Worm (Caenorhabditis elegans): ENCODE data around the gene F58H7.1.
"Not testable (repeated sequence)": the region's sequence is repeated elsewhere in the genome, so short reads cannot be mapped to it uniquely, and the experiment has no call there.

The F58H7.1 gene

DNA sequence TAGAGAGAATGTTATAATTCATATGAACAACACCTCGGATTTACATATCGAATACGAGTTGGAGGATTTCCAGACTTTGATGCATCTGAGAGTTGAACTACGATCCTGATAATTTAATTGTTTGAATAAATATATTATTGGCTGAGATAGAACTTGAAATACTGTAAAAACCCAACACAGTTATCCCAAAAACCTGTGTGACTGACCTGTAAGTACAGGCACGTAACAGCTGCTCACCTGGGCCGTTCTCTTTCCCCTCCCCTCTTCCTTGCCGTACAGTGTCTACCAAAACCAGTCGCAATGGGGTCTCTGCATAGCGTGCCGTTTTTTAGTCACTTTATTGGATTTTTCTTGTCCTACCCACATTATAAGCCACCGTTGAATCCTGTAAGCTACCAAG, 30.7 kb downstream of the F58H7.1 start, which contains the start of gene fbxc-12:
TSS of gene fbxc-12 (plus strand) at position 301 of the 400 bp plus-strand sequence.
- TF ChIP-seq ceh-18 (tag; optimal IDR thresholded peaks at IDR 0.05); ttx-3 (tag; optimal IDR thresholded peaks at IDR 0.05); hlh-30 (tag; optimal IDR thresholded peaks at IDR 0.05; ENCODE audit: insufficient read depth): not testable (repeated sequence)

DNA sequence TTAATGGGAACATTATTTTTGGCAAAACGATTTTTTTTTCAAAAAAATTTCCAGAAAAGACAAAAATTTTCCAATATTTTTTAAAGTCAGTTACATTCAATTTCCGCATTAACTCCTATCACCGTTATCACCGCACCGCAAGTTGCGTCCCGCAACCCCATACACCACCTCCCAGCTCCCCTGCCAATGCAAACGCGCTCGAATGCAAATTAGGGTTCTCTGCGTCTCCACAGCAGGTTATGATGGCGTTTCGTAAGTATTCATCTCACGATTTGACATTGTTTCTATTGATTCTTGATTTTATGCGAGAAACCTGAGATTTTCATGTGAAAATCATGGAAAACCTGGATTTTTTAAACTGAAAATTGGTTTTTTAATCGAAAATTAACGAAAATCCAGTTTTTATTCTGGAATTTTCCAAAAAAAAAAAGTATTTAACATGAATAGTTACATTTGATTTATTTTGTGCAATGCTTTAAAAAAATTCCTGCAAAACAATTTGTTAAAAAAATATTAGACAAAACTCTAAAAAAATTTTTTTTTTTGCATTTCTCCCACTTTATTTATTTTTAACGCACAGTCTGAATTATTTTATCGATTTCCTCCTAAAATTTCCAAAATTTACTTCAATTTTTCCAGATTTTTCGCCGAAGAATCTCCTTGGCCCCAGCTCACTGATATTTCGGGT, 50.8 kb downstream of the F58H7.1 start, which contains the start of gene mak-2:
TSS of gene mak-2 (plus strand) at position 638 of the 688 bp plus-strand sequence.
- TF ChIP-seq lim-6 (tag; optimal IDR thresholded peaks at IDR 0.05) (no peak), pros-1 (tag; optimal IDR thresholded peaks at IDR 0.05) (peak; percentile 17), madf-2 (tag; optimal IDR thresholded peaks at IDR 0.05) (no peak), ahr-1 (tag; optimal IDR thresholded peaks at IDR 0.05) (no peak), elt-2 (tag; optimal IDR thresholded peaks at IDR 0.05) (peak; percentile 48), F13H6.1 (tag; optimal IDR thresholded peaks at IDR 0.05) (no peak), pag-3 (tag; optimal IDR thresholded peaks at IDR 0.05; ENCODE audit: borderline replicate concordance) (no peak), fkh-6 (tag; optimal IDR thresholded peaks at IDR 0.05) (no peak), odd-2 (tag; optimal IDR thresholded peaks at IDR 0.05) (no peak), nhr-232 (tag; optimal IDR thresholded peaks at IDR 0.05) (no peak), unc-86 (tag; optimal IDR thresholded peaks at IDR 0.05) (no peak), ceh-18 (tag; optimal IDR thresholded peaks at IDR 0.05) (peak; percentile 36), hlh-30 (tag; optimal IDR thresholded peaks at IDR 0.05; ENCODE audit: insufficient read depth) (no peak), ceh-14 (tag; optimal IDR thresholded peaks at IDR 0.05) (peak; percentile 18), unc-42 (tag; optimal IDR thresholded peaks at IDR 0.05) (peak; percentile 83), hlh-15 (tag; optimal IDR thresholded peaks at IDR 0.05) (no peak), unc-3 (GFP tag; conservative IDR thresholded peaks at IDR 0.05) (no peak), unc-3 (tag; optimal IDR thresholded peaks at IDR 0.05) (no peak), unc-55 (GFP tag; optimal IDR thresholded peaks at IDR 0.05) (peak; percentile 44), K09A11.1 (tag; optimal IDR thresholded peaks at IDR 0.05; ENCODE audit: insufficient read depth) (no peak), zip-5 (tag; optimal IDR thresholded peaks at IDR 0.05) (no peak), C08G9.2 (tag; optimal IDR thresholded peaks at IDR 0.05) (no peak), npax-4 (tag; optimal IDR thresholded peaks at IDR 0.05) (no peak), ceh-30 (tag; optimal IDR thresholded peaks at IDR 0.05) (peak; percentile 8), nfya-1 (tag; optimal IDR thresholded peaks at IDR 0.05) (peak; percentile 66), hlh-13 (GFP tag; optimal IDR thresholded peaks at IDR 0.05) (no peak), sdc-2 (tag; optimal IDR thresholded peaks at IDR 0.05) (no peak), tbx-2 (tag; optimal IDR thresholded peaks at IDR 0.05) (peak; percentile 39), T23F11.4 (GFP tag; optimal IDR thresholded peaks at IDR 0.05) (no peak), ceh-24 (tag; optimal IDR thresholded peaks at IDR 0.05) (no peak), tbx-7 (tag; optimal IDR thresholded peaks at IDR 0.05) (no peak), ceh-2 (tag; optimal IDR thresholded peaks at IDR 0.05) (peak; percentile 45), ceh-48 (tag; optimal IDR thresholded peaks at IDR 0.05) (peak; percentile 38), dmd-4 (tag; optimal IDR thresholded peaks at IDR 0.05; ENCODE audit: borderline replicate concordance) (no peak), dve-1 (tag; optimal IDR thresholded peaks at IDR 0.05) (peak; percentile 42), ceh-34 (tag; optimal IDR thresholded peaks at IDR 0.05) (peak; percentile 42), Y22D7AL.16 (tag; optimal IDR thresholded peaks at IDR 0.05) (no peak), nhr-11 (tag; optimal IDR thresholded peaks at IDR 0.05) (no peak), fax-1 (tag; optimal IDR thresholded peaks at IDR 0.05) (no peak), ets-4 (tag; optimal IDR thresholded peaks at IDR 0.05) (no peak), gmeb-2 (tag; optimal IDR thresholded peaks at IDR 0.05) (no peak), ceh-31 (tag; optimal IDR thresholded peaks at IDR 0.05) (peak; percentile 74), hlh-8 (tag; optimal IDR thresholded peaks at IDR 0.05) (no peak), rnt-1 (tag; optimal IDR thresholded peaks at IDR 0.05) (peak; percentile 23)
